Worm (Caenorhabditis elegans): ENCODE results near the gene fipr-11.

DNA sequence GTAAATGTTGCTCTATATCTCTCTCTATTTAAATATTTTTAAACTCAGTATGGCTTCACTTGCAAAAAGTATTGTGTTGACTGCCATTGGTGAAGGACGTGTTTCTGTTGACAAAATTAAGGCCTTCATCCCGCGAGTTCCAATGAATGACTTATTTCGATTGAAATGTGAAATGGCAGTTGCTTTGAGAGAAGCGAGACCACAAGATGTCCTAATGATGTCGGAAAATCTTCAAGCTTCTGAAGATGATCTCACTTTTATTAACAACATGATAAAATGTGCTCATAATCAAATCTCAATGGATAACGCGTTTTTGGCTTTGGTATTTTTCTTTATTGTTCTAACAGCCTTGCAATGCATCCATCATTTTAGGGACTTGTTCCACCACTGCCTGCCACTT, 15.3 kb upstream of the fipr-11 start, which contains the start of gene ceh-75:
- TF ChIP-seq tab-1 (GFP tag; IDR thresholded peaks at IDR 0.05): no peak
- TF ChIP-seq klf-2 (GFP tag; conservative IDR thresholded peaks at IDR 0.05): no peak
- TF ChIP-seq ztf-23 (GFP tag; IDR thresholded peaks at IDR 0.05): no peak
- TF ChIP-seq flt-1 (GFP tag; IDR thresholded peaks at IDR 0.05): no peak
- TF ChIP-seq med-1 (GFP tag; optimal IDR thresholded peaks at IDR 0.05; ENCODE audit: insufficient read depth): no peak
- no peak for TF ChIP-seq ztf-29 (GFP tag; IDR thresholded peaks at IDR 0.05)
- no peak for TF ChIP-seq ref-1 (GFP tag; conservative IDR thresholded peaks at IDR 0.05)
